Worm (Caenorhabditis elegans): Measurements from ENCODE around the gene pax-3.
A peak's percentile ranks its signal among the peaks of the same experiment; 100 is the strongest.

- TF ChIP-seq pqm-1 (tag; optimal IDR thresholded peaks at IDR 0.05): no peak
- TF ChIP-seq zag-1 (tag; optimal IDR thresholded peaks at IDR 0.05): no peak
- no peak for TF ChIP-seq ama-1 (optimal IDR thresholded peaks at IDR 0.05)
- no peak for TF ChIP-seq unc-86 (tag; optimal IDR thresholded peaks at IDR 0.05)
- no peak for TF ChIP-seq elt-3 (tag; optimal IDR thresholded peaks at IDR 0.05)
- TF ChIP-seq unc-62 (GFP tag; optimal IDR thresholded peaks at IDR 0.05): no peak
- TF ChIP-seq aha-1 (tag; optimal IDR thresholded peaks at IDR 0.05): no peak
- TF ChIP-seq blmp-1 (tag; optimal IDR thresholded peaks at IDR 0.05): no peak
- no peak for TF ChIP-seq lsy-2 (tag; optimal IDR thresholded peaks at IDR 0.05)
- peak in 1 of 3 experiments; percentile 27 for TF ChIP-seq ceh-82 (tag; optimal IDR thresholded peaks at IDR 0.05)
- no peak for TF ChIP-seq C16A3.4 (tag; optimal IDR thresholded peaks at IDR 0.05)
- peak in 1 of 2 experiments; percentile 8 for TF ChIP-seq mdl-1 (tag; optimal IDR thresholded peaks at IDR 0.05)
Measured at ce11 chrII:10202275-10202674, 55.9 kb downstream of the pax-3 start.

All from whole organism, L1 larva.